Worm (Caenorhabditis elegans) whole organism, L2 larva: ENCODE measurements around the gene atf-8.

Source experiments
- C34F6.9 ChIP-seq: fragments of 150-350 bp; optimal IDR thresholded peaks from 2 replicates; lab custom pipeline; 2014; ENCODE audit warnings: missing biosample characterization, missing genetic modification characterization
- F13H6.1 ChIP-seq: sonication (generic microtip); optimal IDR thresholded peaks from 2 replicates; lab custom pipeline; 2016; ENCODE audit warnings: missing genetic modification characterization, missing compliant biosample characterization
- R02D3.7 ChIP-seq: fragments of 150-350 bp; optimal IDR thresholded peaks from 2 replicates; lab custom pipeline; 2014; ENCODE audit warnings: missing biosample characterization, missing genetic modification characterization
- ZK546.5 ChIP-seq: sonication (generic microtip); optimal IDR thresholded peaks from 2 replicates; lab custom pipeline; 2017; ENCODE audit warnings: missing biosample characterization, missing genetic modification characterization
- aly-2 ChIP-seq: fragments of 150-350 bp; optimal IDR thresholded peaks from 2 replicates; lab custom pipeline; 2014; ENCODE audit warnings: missing biosample characterization, missing genetic modification characterization
- ama-1 ChIP-seq: fragments of 150-350 bp; optimal IDR thresholded peaks from 2 replicates; lab custom pipeline; 2018; ENCODE audit warnings: inconsistent platforms
- blmp-1 ChIP-seq: sonication (generic microtip); optimal IDR thresholded peaks from 2 replicates; lab custom pipeline; 2017; ENCODE audit warnings: missing genetic modification characterization, mild to moderate bottlenecking, missing compliant biosample characterization, antibody characterized with exemption, moderate library complexity; ENCODE audit not compliant: insufficient read depth
- ceh-82 ChIP-seq: fragments of 150-350 bp; optimal IDR thresholded peaks from 2 replicates; lab custom pipeline; 2014; ENCODE audit warnings: missing biosample characterization, missing genetic modification characterization
- egl-27 ChIP-seq: sonication (generic microtip); optimal IDR thresholded peaks from 3 replicates; lab custom pipeline; 2017; ENCODE audit warnings: missing biosample characterization, missing genetic modification reagents, missing genetic modification characterization
- gmeb-1 ChIP-seq: fragments of 150-350 bp; optimal IDR thresholded peaks from 2 replicates; lab custom pipeline; 2014; ENCODE audit warnings: missing biosample characterization, missing genetic modification characterization
- lin-11 ChIP-seq: fragments of 150-350 bp; sonication (generic microtip); optimal IDR thresholded peaks from 2 replicates; lab custom pipeline; 2014; ENCODE audit warnings: missing biosample characterization, missing genetic modification characterization, inconsistent platforms, mixed read lengths
- lin-39 ChIP-seq: fragments of 150-350 bp; optimal IDR thresholded peaks from 2 replicates; lab custom pipeline; 2014; ENCODE audit warnings: missing biosample characterization, missing genetic modification reagents, missing genetic modification characterization
- lsy-2 ChIP-seq, 2 experiments: fragments of 150-350 bp in 1 of 2; sonication (generic microtip) in 1 of 2; optimal IDR thresholded peaks; 2 replicates each; lab custom pipeline; 2014 to 2017; ENCODE audit warnings: missing biosample characterization in 2 of 2, missing genetic modification characterization in 2 of 2
- mdl-1 ChIP-seq, 2 experiments: fragments of 150-350 bp in 1 of 2; sonication (generic microtip) in 1 of 2; optimal IDR thresholded peaks; 2 replicates each; lab custom pipeline; 2017; ENCODE audit warnings: missing biosample characterization in 2 of 2, missing genetic modification characterization in 2 of 2
- nhr-10 ChIP-seq: sonication (generic microtip); optimal IDR thresholded peaks from 2 replicates; lab custom pipeline; 2017; ENCODE audit warnings: missing biosample characterization, missing genetic modification characterization
- nhr-11 ChIP-seq: fragments of 150-350 bp; optimal IDR thresholded peaks from 2 replicates; lab custom pipeline; 2014; ENCODE audit warnings: missing biosample characterization, missing genetic modification characterization
- nhr-12 ChIP-seq: fragments of 150-350 bp; optimal IDR thresholded peaks from 2 replicates; lab custom pipeline; 2014; ENCODE audit warnings: missing biosample characterization, missing genetic modification characterization
- nhr-21 ChIP-seq: fragments of 150-350 bp; optimal IDR thresholded peaks from 2 replicates; lab custom pipeline; 2014; ENCODE audit warnings: missing biosample characterization, missing genetic modification characterization
- nhr-6 ChIP-seq: fragments of 150-350 bp; optimal IDR thresholded peaks from 2 replicates; lab custom pipeline; 2014; ENCODE audit warnings: missing biosample characterization, missing genetic modification characterization
- nhr-77 ChIP-seq: fragments of 150-350 bp; optimal IDR thresholded peaks from 2 replicates; lab custom pipeline; 2014; ENCODE audit warnings: missing biosample characterization, missing genetic modification characterization
- peb-1 ChIP-seq: fragments of 150-350 bp; optimal IDR thresholded peaks from 2 replicates; lab custom pipeline; 2014; ENCODE audit warnings: missing biosample characterization, missing genetic modification characterization
- sem-4 ChIP-seq: fragments of 150-350 bp; optimal IDR thresholded peaks from 2 replicates; lab custom pipeline; 2014; ENCODE audit warnings: missing biosample characterization, missing genetic modification reagents, missing genetic modification characterization
- sma-9 ChIP-seq, 2 experiments: fragments of 150-350 bp in 1 of 2; sonication (generic microtip) in 1 of 2; optimal IDR thresholded peaks; 2 replicates each; lab custom pipeline; 2014 to 2016; ENCODE audit warnings: missing genetic modification characterization in 2 of 2, mild to moderate bottlenecking in 1 of 2, missing biosample characterization in 1 of 2, missing compliant biosample characterization in 1 of 2, missing genetic modification reagents in 1 of 2, moderate library complexity in 1 of 2
- snpc-4 ChIP-seq: fragments of 150-350 bp; optimal IDR thresholded peaks from 2 replicates; lab custom pipeline; 2014; ENCODE audit warnings: missing biosample characterization, missing genetic modification characterization
- unc-39 ChIP-seq: fragments of 150-350 bp; optimal IDR thresholded peaks from 2 replicates; lab custom pipeline; 2014; ENCODE audit warnings: missing biosample characterization, missing genetic modification characterization
- zag-1 ChIP-seq: fragments of 150-350 bp; optimal IDR thresholded peaks from 2 replicates; lab custom pipeline; 2014; ENCODE audit warnings: missing biosample characterization, missing genetic modification characterization
- ztf-1 ChIP-seq: fragments of 200-800 bp; sonication (Bioruptor generic); conservative IDR thresholded peaks from 2 replicates; pipeline ENCODE4 v1.3.6; 2022; ENCODE audit warnings: missing genetic modification characterization, missing compliant biosample characterization

Gene atf-8

ce11 chrV:6128355-6128754 is 22.9 kb downstream of the atf-8 start:
- TF ChIP-seq egl-27 (tag; lab: Kevin White, UChicago) (no peak), nhr-77 (tag; lab: Kevin White, UChicago) (no peak), aly-2 (tag; lab: Kevin White, UChicago) (no peak), ceh-82 (no peak), blmp-1 (tag; lab: Kevin White, UChicago) (no peak), ztf-1 (GFP tag; lab: Robert Waterston, UW) (no peak), nhr-6 (tag; lab: Kevin White, UChicago) (no peak), nhr-21 (tag; lab: Kevin White, UChicago) (no peak), ZK546.5 (no peak), ama-1 (lab: Kevin White, UChicago) (no peak), sem-4 (no peak)

- TF ChIP-seq gmeb-1 (tag; lab: Kevin White, UChicago) = no peak
- no peak for TF ChIP-seq sma-9 (GFP tag; optimal IDR thresholded peaks at IDR 0.05; lab: Kevin White, UChicago)
- no peak for TF ChIP-seq sma-9 (tag; optimal IDR thresholded peaks at IDR 0.05; lab: Kevin White, UChicago)
- TF ChIP-seq snpc-4 (tag; lab: Kevin White, UChicago) = no peak
- TF ChIP-seq, all 48 proteins: peak for 0
Observed at ce11 chrV:6131100-6131499, 25.7 kb downstream of the atf-8 start, which contains the start of gene exp-2. Gene exp-2 (plus strand): TSS chrV:6131400.

ce11 chrV:6135428-6135827 is 30.0 kb downstream of the atf-8 start:
- TF ChIP-seq unc-39 (tag; lab: Kevin White, UChicago) (no peak), egl-27 (tag; lab: Kevin White, UChicago) (no peak), lin-11 (no peak), lsy-2 (tag; optimal IDR thresholded peaks at IDR 0.05; lab: Kevin White, UChicago) (no peak), R02D3.7 (tag; lab: Kevin White, UChicago) (no peak), C34F6.9 (no peak), nhr-10 (tag; lab: Kevin White, UChicago) (no peak), ztf-1 (GFP tag; lab: Robert Waterston, UW) (no peak), zag-1 (tag; lab: Kevin White, UChicago) (no peak), peb-1 (tag; lab: Kevin White, UChicago) (no peak), nhr-11 (no peak), lin-39 (tag; lab: Kevin White, UChicago) (no peak), F13H6.1 (tag; lab: Kevin White, UChicago) (no peak)

- TF ChIP-seq nhr-11 (no peak), nhr-77 (tag; lab: Kevin White, UChicago) (no peak), egl-27 (tag; lab: Kevin White, UChicago) (no peak), blmp-1 (tag; lab: Kevin White, UChicago) (no peak), zag-1 (tag; lab: Kevin White, UChicago) (no peak), ceh-82 (no peak), nhr-12 (tag; lab: Kevin White, UChicago) (no peak), mdl-1 (tag; optimal IDR thresholded peaks at IDR 0.05; lab: Kevin White, UChicago) (no peak), F13H6.1 (tag; lab: Kevin White, UChicago) (no peak)
Observed at ce11 chrV:6138167-6138566, 32.8 kb downstream of the atf-8 start.
